Worm (Caenorhabditis elegans) whole organism, late embryonic: ENCODE data around the gene D1054.1.

Experiments
- C08G9.2 ChIP-seq: sonication (generic microtip); optimal IDR thresholded peaks from 2 replicates; lab custom pipeline; 2016; ENCODE audit warnings: mild to moderate bottlenecking, missing genetic modification characterization, moderate library complexity, missing compliant biosample characterization
- T23F11.4 ChIP-seq: fragments of 200-800 bp; sonication (Bioruptor generic); optimal IDR thresholded peaks from 2 replicates; lab custom pipeline; 2018; ENCODE audit warnings: mild to moderate bottlenecking, missing genetic modification characterization, missing compliant biosample characterization
- Y22D7AL.16 ChIP-seq: sonication (generic microtip); optimal IDR thresholded peaks from 2 replicates; lab custom pipeline; 2016; ENCODE audit warnings: missing genetic modification characterization, missing compliant biosample characterization
- ahr-1 ChIP-seq: sonication (generic microtip); optimal IDR thresholded peaks from 2 replicates; lab custom pipeline; 2016; ENCODE audit warnings: missing genetic modification characterization, missing compliant biosample characterization
- ceh-14 ChIP-seq: sonication (generic microtip); optimal IDR thresholded peaks from 2 replicates; lab custom pipeline; 2016; ENCODE audit warnings: missing genotype, missing genetic modification characterization, missing compliant biosample characterization
- ceh-2 ChIP-seq: sonication (generic microtip); optimal IDR thresholded peaks from 2 replicates; lab custom pipeline; 2016; ENCODE audit warnings: missing genotype, missing genetic modification characterization, missing compliant biosample characterization
- ceh-24 ChIP-seq: sonication (generic microtip); optimal IDR thresholded peaks from 2 replicates; lab custom pipeline; 2016; ENCODE audit warnings: mild to moderate bottlenecking, missing genetic modification characterization, missing compliant biosample characterization
- ceh-31 ChIP-seq: sonication (generic microtip); optimal IDR thresholded peaks from 2 replicates; lab custom pipeline; 2016; ENCODE audit warnings: missing genetic modification characterization, missing compliant biosample characterization
- ceh-34 ChIP-seq: sonication (generic microtip); optimal IDR thresholded peaks from 2 replicates; lab custom pipeline; 2016; ENCODE audit warnings: mild to moderate bottlenecking, missing genetic modification characterization, missing compliant biosample characterization
- ceh-48 ChIP-seq: sonication (generic microtip); optimal IDR thresholded peaks from 2 replicates; lab custom pipeline; 2016; ENCODE audit warnings: missing genetic modification characterization, inconsistent platforms, missing compliant biosample characterization
- ceh-6 ChIP-seq: fragments of 200-800 bp; sonication (Bioruptor generic); optimal IDR thresholded peaks from 2 replicates; lab custom pipeline; 2018; ENCODE audit warnings: mild to moderate bottlenecking, missing genetic modification characterization, missing compliant biosample characterization
- dmd-4 ChIP-seq: sonication (generic microtip); optimal IDR thresholded peaks from 2 replicates; lab custom pipeline; 2016; ENCODE audit warnings: borderline replicate concordance, missing genetic modification characterization, missing compliant biosample characterization
- dve-1 ChIP-seq: sonication (generic microtip); optimal IDR thresholded peaks from 2 replicates; lab custom pipeline; 2017; ENCODE audit warnings: antibody characterized with exemption, mild to moderate bottlenecking, missing genetic modification characterization, missing compliant biosample characterization
- elt-4 ChIP-seq: sonication (generic microtip); optimal IDR thresholded peaks from 2 replicates; lab custom pipeline; 2016; ENCODE audit warnings: missing genetic modification characterization, missing compliant biosample characterization
- ets-4 ChIP-seq: sonication (generic microtip); optimal IDR thresholded peaks from 2 replicates; lab custom pipeline; 2016; ENCODE audit warnings: missing genetic modification characterization, missing compliant biosample characterization
- eyg-1 ChIP-seq: sonication (generic microtip); optimal IDR thresholded peaks from 2 replicates; lab custom pipeline; 2016; ENCODE audit warnings: missing genotype, missing genetic modification characterization, missing compliant biosample characterization
- fkh-6 ChIP-seq: sonication (generic microtip); optimal IDR thresholded peaks from 2 replicates; lab custom pipeline; 2016; ENCODE audit warnings: missing genetic modification characterization, missing compliant biosample characterization
- gmeb-2 ChIP-seq: sonication (generic microtip); optimal IDR thresholded peaks from 2 replicates; lab custom pipeline; 2016; ENCODE audit warnings: missing genetic modification characterization, inconsistent platforms, missing compliant biosample characterization
- hlh-13 ChIP-seq: fragments of 200-800 bp; sonication (Bioruptor generic); optimal IDR thresholded peaks from 2 replicates; lab custom pipeline; 2018; ENCODE audit warnings: mild to moderate bottlenecking, missing genetic modification characterization, missing compliant biosample characterization
- hlh-30 ChIP-seq: sonication (generic microtip); optimal IDR thresholded peaks from 2 replicates; lab custom pipeline; 2017; ENCODE audit warnings: antibody characterized with exemption, missing genetic modification characterization, missing compliant biosample characterization; ENCODE audit not compliant: insufficient read depth
- hlh-6 ChIP-seq: sonication (generic microtip); optimal IDR thresholded peaks from 2 replicates; lab custom pipeline; 2016; ENCODE audit warnings: missing genotype, missing genetic modification characterization, missing compliant biosample characterization
- madf-2 ChIP-seq: sonication (generic microtip); optimal IDR thresholded peaks from 2 replicates; lab custom pipeline; 2017; ENCODE audit warnings: missing genetic modification characterization, missing compliant biosample characterization
- mec-3 ChIP-seq: sonication (generic microtip); optimal IDR thresholded peaks from 2 replicates; lab custom pipeline; 2016; ENCODE audit warnings: borderline replicate concordance, missing genetic modification characterization, missing compliant biosample characterization
- nfya-1 ChIP-seq: sonication (generic microtip); optimal IDR thresholded peaks from 2 replicates; lab custom pipeline; 2017; ENCODE audit warnings: missing genetic modification characterization, mild to moderate bottlenecking, missing compliant biosample characterization, antibody characterized with exemption, moderate library complexity
- nhr-11 ChIP-seq: fragments of 150-350 bp; optimal IDR thresholded peaks from 2 replicates; lab custom pipeline; 2014; ENCODE audit warnings: missing biosample characterization, missing genetic modification characterization
- nhr-232 ChIP-seq: sonication (generic microtip); optimal IDR thresholded peaks from 2 replicates; lab custom pipeline; 2016; ENCODE audit warnings: missing genetic modification characterization, missing compliant biosample characterization
- ref-2 ChIP-seq: sonication (generic microtip); optimal IDR thresholded peaks from 2 replicates; lab custom pipeline; 2016; ENCODE audit warnings: missing genetic modification characterization, missing compliant biosample characterization
- syd-9 ChIP-seq: sonication (generic microtip); optimal IDR thresholded peaks from 2 replicates; lab custom pipeline; 2016; ENCODE audit warnings: mild to moderate bottlenecking, missing genetic modification characterization, moderate library complexity, missing compliant biosample characterization
- tbx-2 ChIP-seq: sonication (generic microtip); optimal IDR thresholded peaks from 2 replicates; lab custom pipeline; 2016; ENCODE audit warnings: missing genetic modification characterization, missing compliant biosample characterization
- tbx-7 ChIP-seq: sonication (generic microtip); optimal IDR thresholded peaks from 2 replicates; lab custom pipeline; 2016; ENCODE audit warnings: missing genotype, missing genetic modification characterization, missing compliant biosample characterization
- ttx-3 ChIP-seq: sonication (generic microtip); optimal IDR thresholded peaks from 2 replicates; lab custom pipeline; 2016; ENCODE audit warnings: missing genetic modification reagents, missing genetic modification characterization, missing compliant biosample characterization
- unc-42 ChIP-seq: sonication (generic microtip); optimal IDR thresholded peaks from 2 replicates; lab custom pipeline; 2016; ENCODE audit warnings: missing genotype, missing genetic modification characterization, missing compliant biosample characterization
- unc-55 ChIP-seq: sonication (generic microtip); optimal IDR thresholded peaks from 2 replicates; lab custom pipeline; 2017; ENCODE audit warnings: missing biosample characterization, missing genetic modification reagents, missing genetic modification characterization
- unc-86 ChIP-seq: sonication (generic microtip); optimal IDR thresholded peaks from 2 replicates; lab custom pipeline; 2016; ENCODE audit warnings: missing genetic modification characterization, missing compliant biosample characterization
- zip-5 ChIP-seq: sonication (generic microtip); optimal IDR thresholded peaks from 2 replicates; lab custom pipeline; 2016; ENCODE audit warnings: missing genetic modification characterization, missing compliant biosample characterization

Gene D1054.1

ce11 chrV:10768892-10769291 is 1.1 kb downstream of the D1054.1 start:
- TF ChIP-seq ref-2 = no peak
- no peak for TF ChIP-seq ceh-34
- no peak for TF ChIP-seq nhr-232 (tag; lab: Kevin White, UChicago)
- no peak for TF ChIP-seq unc-86 (tag; lab: Kevin White, UChicago)
- no peak for TF ChIP-seq ceh-48 (tag; lab: Kevin White, UChicago)
- TF ChIP-seq dve-1 = no peak
- no peak for TF ChIP-seq ahr-1 (tag; lab: Kevin White, UChicago)
- no peak for TF ChIP-seq ceh-24 (tag; lab: Kevin White, UChicago)
- TF ChIP-seq fkh-6 = no peak
- TF ChIP-seq madf-2 = no peak
- TF ChIP-seq ceh-6 (GFP tag; lab: Kevin White, UChicago) = no peak
- TF ChIP-seq C08G9.2 = no peak
- TF ChIP-seq nfya-1 (tag; lab: Kevin White, UChicago) = no peak

ce11 chrV:10764066-10764465 is 6.0 kb downstream of the D1054.1 start, which contains the start of gene ocr-1:
TSS of gene ocr-1 (plus strand) at chrV:10764366.
- TF ChIP-seq unc-42 (tag; lab: Kevin White, UChicago) = no peak

ce11 chrV:10762695-10763094 is 7.3 kb downstream of the D1054.1 start, which contains the start of gene sre-6:
TSS of gene sre-6 (minus strand) at chrV:10762795.
- TF ChIP-seq C08G9.2 = no peak
- no peak for TF ChIP-seq Y22D7AL.16
- no peak for TF ChIP-seq ceh-2 (tag; lab: Kevin White, UChicago)
- no peak for TF ChIP-seq tbx-2 (tag; lab: Kevin White, UChicago)
- no peak for TF ChIP-seq zip-5 (tag; lab: Kevin White, UChicago)
- no peak for TF ChIP-seq ttx-3 (tag; lab: Kevin White, UChicago)

DNA sequence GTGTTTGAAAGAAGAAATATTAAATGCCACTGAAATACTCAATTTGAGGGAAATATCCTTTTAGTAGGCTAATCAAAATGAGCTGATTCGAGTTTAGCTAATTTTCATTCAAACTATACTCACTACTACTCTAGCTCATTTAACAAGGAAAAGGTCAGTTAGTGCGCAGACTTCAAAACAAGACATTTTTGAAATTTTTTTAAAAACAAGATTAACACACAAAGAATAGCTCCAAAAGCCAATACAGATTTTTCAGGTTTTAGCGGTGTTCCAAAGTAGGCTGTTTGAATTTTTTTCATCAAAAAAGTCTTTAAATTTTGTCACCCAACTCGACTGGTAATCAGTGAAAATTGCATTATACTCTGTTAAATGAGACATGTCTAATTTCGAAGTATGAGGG is 9.2 kb downstream of the D1054.1 start:
- TF ChIP-seq ceh-31 (tag; lab: Kevin White, UChicago) (no peak), unc-86 (tag; lab: Kevin White, UChicago) (no peak), hlh-6 (tag; lab: Kevin White, UChicago) (no peak), gmeb-2 (tag; lab: Kevin White, UChicago) (no peak), nfya-1 (tag; lab: Kevin White, UChicago) (no peak), unc-55 (GFP tag; lab: Kevin White, UChicago) (no peak), ceh-14 (no peak), dmd-4 (tag; lab: Kevin White, UChicago) (no peak), hlh-30 (tag; lab: Kevin White, UChicago) (no peak), T23F11.4 (GFP tag; lab: Kevin White, UChicago) (no peak), tbx-7 (tag; lab: Kevin White, UChicago) (no peak), ets-4 (tag; lab: Kevin White, UChicago) (no peak), elt-4 (tag; lab: Kevin White, UChicago) (no peak), eyg-1 (tag; lab: Kevin White, UChicago) (no peak)

DNA sequence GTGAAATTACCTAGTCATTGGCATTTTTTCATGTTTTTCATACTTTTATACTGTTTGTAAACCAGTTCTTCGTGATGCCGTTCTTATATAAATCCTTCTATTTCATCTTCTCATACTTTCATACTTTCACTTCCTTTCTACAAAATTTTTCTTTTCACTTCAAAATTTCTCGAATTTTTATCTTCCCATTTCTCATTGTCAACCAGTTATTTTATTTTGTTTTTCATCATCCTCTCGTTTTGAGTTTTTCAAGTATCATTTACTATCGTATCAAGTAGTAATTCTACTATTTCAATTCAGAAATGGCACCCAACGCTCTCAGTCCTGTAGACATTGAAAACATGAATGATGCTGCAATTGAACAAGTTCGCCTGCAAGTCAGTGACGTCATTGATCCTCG is 11.4 kb downstream of the D1054.1 start, which contains the start of gene F28H7.8:
TSS of gene F28H7.8 (plus strand) at position 301 of the 400 bp plus-strand sequence.
- TF ChIP-seq fkh-6 (no peak), ref-2 (no peak), nhr-11 (tag; lab: Kevin White, UChicago) (no peak), ceh-6 (GFP tag; lab: Kevin White, UChicago) (no peak)

DNA sequence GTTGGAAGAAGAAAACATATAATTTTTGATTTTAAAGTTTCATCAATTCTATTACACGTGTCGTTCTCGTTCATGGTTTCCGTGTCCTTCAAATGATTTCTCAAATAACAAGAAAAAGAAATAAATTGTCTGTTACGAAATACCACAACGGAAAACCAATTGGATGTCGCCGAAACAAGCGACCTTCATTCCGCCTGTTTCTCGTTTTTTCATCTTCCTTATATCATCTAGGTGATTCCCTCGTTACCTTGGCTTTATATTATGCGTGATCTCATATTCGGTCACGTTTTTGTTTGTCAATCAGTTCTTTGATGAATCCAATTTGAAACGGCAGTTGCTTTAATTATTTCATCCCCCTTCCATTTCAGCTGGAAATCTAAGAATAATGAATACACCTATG is 12.9 kb downstream of the D1054.1 start:
- TF ChIP-seq ahr-1 (tag; lab: Kevin White, UChicago) = no peak
- no peak for TF ChIP-seq mec-3 (tag; lab: Kevin White, UChicago)
- TF ChIP-seq syd-9 (tag; lab: Kevin White, UChicago) = no peak
- no peak for TF ChIP-seq hlh-13
- TF ChIP-seq, all 69 proteins: peak for 0
